Worm (Caenorhabditis elegans) whole organism, L3 larva: ENCODE results near the gene F36H1.3.

Experiments used
- R02D3.7 ChIP-seq: fragments of 150-350 bp; optimal IDR thresholded peaks from 2 replicates; lab custom pipeline; 2014; ENCODE audit warnings: missing biosample characterization, missing genetic modification characterization
- aly-2 ChIP-seq: fragments of 150-350 bp; optimal IDR thresholded peaks from 2 replicates; lab custom pipeline; 2014; ENCODE audit warnings: missing biosample characterization, missing genetic modification characterization
- ama-1 ChIP-seq: fragments of 150-350 bp; optimal IDR thresholded peaks from 2 replicates; lab custom pipeline; 2018
- ceh-28 ChIP-seq: fragments of 150-350 bp; optimal IDR thresholded peaks from 2 replicates; lab custom pipeline; 2014; ENCODE audit warnings: missing biosample characterization, missing genetic modification reagents, missing genetic modification characterization
- ceh-82 ChIP-seq: fragments of 150-350 bp; optimal IDR thresholded peaks from 2 replicates; lab custom pipeline; 2014; ENCODE audit warnings: missing biosample characterization, missing genetic modification characterization
- daf-12 ChIP-seq: fragments of 150-350 bp; optimal IDR thresholded peaks from 2 replicates; lab custom pipeline; 2014; ENCODE audit warnings: missing biosample characterization, missing genetic modification reagents, missing genetic modification characterization
- egl-5 ChIP-seq: fragments of 150-350 bp; optimal IDR thresholded peaks from 2 replicates; lab custom pipeline; 2017; ENCODE audit warnings: missing biosample characterization, missing genetic modification reagents, missing genetic modification characterization, inconsistent platforms
- elt-1 ChIP-seq: fragments of 150-350 bp; optimal IDR thresholded peaks from 2 replicates; lab custom pipeline; 2014; ENCODE audit warnings: missing biosample characterization, missing genetic modification characterization
- elt-2 ChIP-seq: sonication (generic microtip); optimal IDR thresholded peaks from 2 replicates; lab custom pipeline; 2016; ENCODE audit warnings: missing genetic modification reagents, mild to moderate bottlenecking, missing genetic modification characterization, missing compliant biosample characterization
- elt-3 ChIP-seq, 3 experiments: fragments of 150-350 bp in 1 of 3; sonication (generic microtip) in 2 of 3; optimal IDR thresholded peaks; 2 replicates in 2 of 3; 4 replicates in 1 of 3; lab custom pipeline; 2014 to 2017; ENCODE audit warnings: missing biosample characterization in 3 of 3, missing genetic modification characterization in 3 of 3
- fos-1 ChIP-seq: fragments of 150-350 bp; optimal IDR thresholded peaks from 2 replicates; lab custom pipeline; 2014; ENCODE audit warnings: missing biosample characterization, missing genetic modification characterization
- hmg-11 ChIP-seq: sonication (generic microtip); optimal IDR thresholded peaks from 2 replicates; lab custom pipeline; 2016; ENCODE audit warnings: missing genetic modification characterization, missing compliant biosample characterization
- jun-1 ChIP-seq: fragments of 150-350 bp; optimal IDR thresholded peaks from 2 replicates; lab custom pipeline; 2014; ENCODE audit warnings: missing biosample characterization, missing genetic modification reagents, missing genetic modification characterization
- lin-15B ChIP-seq: fragments of 150-350 bp; optimal IDR thresholded peaks from 2 replicates; lab custom pipeline; 2014; ENCODE audit warnings: missing biosample characterization, missing genetic modification characterization
- lsy-12 ChIP-seq: sonication (generic microtip); optimal IDR thresholded peaks from 2 replicates; lab custom pipeline; 2016; ENCODE audit warnings: mild to moderate bottlenecking, missing genetic modification characterization, missing compliant biosample characterization
- mml-1 ChIP-seq: fragments of 150-350 bp; sonication (generic microtip); optimal IDR thresholded peaks from 3 replicates; lab custom pipeline; 2014; ENCODE audit warnings: missing biosample characterization, missing genetic modification characterization
- nfya-1 ChIP-seq: sonication (generic microtip); optimal IDR thresholded peaks from 2 replicates; lab custom pipeline; 2017; ENCODE audit warnings: missing genetic modification characterization, mild to moderate bottlenecking, missing compliant biosample characterization, antibody characterized with exemption, moderate library complexity; ENCODE audit not compliant: insufficient read depth
- nhr-11 ChIP-seq: fragments of 150-350 bp; optimal IDR thresholded peaks from 2 replicates; lab custom pipeline; 2014; ENCODE audit warnings: missing biosample characterization, missing genetic modification characterization
- nhr-237 ChIP-seq: fragments of 150-350 bp; optimal IDR thresholded peaks from 2 replicates; lab custom pipeline; 2014; ENCODE audit warnings: missing biosample characterization, missing genetic modification characterization
- nhr-25 ChIP-seq: sonication (generic microtip); optimal IDR thresholded peaks from 2 replicates; lab custom pipeline; 2017; ENCODE audit warnings: missing biosample characterization, missing genetic modification characterization
- nhr-28 ChIP-seq: fragments of 150-350 bp; optimal IDR thresholded peaks from 2 replicates; lab custom pipeline; 2014; ENCODE audit warnings: missing biosample characterization, missing genetic modification characterization
- nhr-67 ChIP-seq: fragments of 150-350 bp; optimal IDR thresholded peaks from 2 replicates; lab custom pipeline; 2014; ENCODE audit warnings: missing biosample characterization, missing genetic modification characterization
- nhr-77 ChIP-seq: fragments of 150-350 bp; optimal IDR thresholded peaks from 2 replicates; lab custom pipeline; 2014; ENCODE audit warnings: missing biosample characterization, missing genetic modification characterization
- pqm-1 ChIP-seq: fragments of 150-350 bp; optimal IDR thresholded peaks from 2 replicates; lab custom pipeline; 2017; ENCODE audit warnings: missing biosample characterization, missing genetic modification characterization, inconsistent platforms
- sea-2 ChIP-seq: fragments of 150-350 bp; sonication (generic microtip); optimal IDR thresholded peaks from 4 replicates; lab custom pipeline; 2014; ENCODE audit warnings: missing biosample characterization, missing genetic modification reagents, missing genetic modification characterization
- skn-1 ChIP-seq: fragments of 150-350 bp; optimal IDR thresholded peaks from 2 replicates; lab custom pipeline; 2014; ENCODE audit warnings: missing biosample characterization, missing genetic modification characterization
- snpc-4 ChIP-seq: fragments of 150-350 bp; optimal IDR thresholded peaks from 2 replicates; lab custom pipeline; 2014; ENCODE audit warnings: missing biosample characterization, missing genetic modification characterization
- tbx-2 ChIP-seq: sonication (generic microtip); optimal IDR thresholded peaks from 2 replicates; lab custom pipeline; 2016; ENCODE audit warnings: mild to moderate bottlenecking, missing genetic modification characterization, missing compliant biosample characterization
- unc-39 ChIP-seq: sonication (generic microtip); optimal IDR thresholded peaks from 4 replicates; lab custom pipeline; 2017; ENCODE audit warnings: missing biosample characterization, missing genetic modification characterization
- zag-1 ChIP-seq: fragments of 150-350 bp; optimal IDR thresholded peaks from 2 replicates; lab custom pipeline; 2014; ENCODE audit warnings: missing biosample characterization, missing genetic modification characterization
- ztf-11 ChIP-seq: fragments of 150-350 bp; optimal IDR thresholded peaks from 2 replicates; lab custom pipeline; 2014; ENCODE audit warnings: missing biosample characterization, missing genetic modification characterization
- ztf-4 ChIP-seq: fragments of 150-350 bp; optimal IDR thresholded peaks from 2 replicates; lab custom pipeline; 2014; ENCODE audit warnings: missing biosample characterization, missing genetic modification characterization

Gene F36H1.3

DNA sequence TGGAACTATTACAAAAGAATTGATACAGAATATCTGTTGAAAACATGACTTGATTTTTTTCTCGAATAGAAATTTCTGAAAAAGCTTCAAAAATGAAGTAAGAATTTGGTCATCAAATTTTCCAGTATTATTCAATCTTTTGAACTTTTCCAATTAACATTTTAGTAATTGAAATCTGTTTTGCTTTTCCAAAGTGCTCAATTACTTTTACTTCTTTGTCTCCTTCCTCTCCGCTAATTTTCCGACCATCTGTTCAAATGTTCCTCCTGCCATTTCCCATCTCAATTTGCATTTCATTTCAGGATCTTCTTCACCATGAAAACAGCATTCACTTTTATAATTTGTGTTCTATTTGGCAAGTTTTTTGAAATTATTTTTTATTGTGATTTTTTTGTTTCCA lies 1.1 kb upstream of the F36H1.3 start, which contains the start of gene F36H1.11:
TSS of gene F36H1.11 (plus strand) at position 301 of the 400 bp plus-strand sequence.
- TF ChIP-seq nhr-77 (tag; lab: Kevin White, UChicago), result no peak
- no peak for TF ChIP-seq jun-1 (tag; lab: Kevin White, UChicago)
- TF ChIP-seq lsy-12 (tag; lab: Kevin White, UChicago), result no peak
- no peak for TF ChIP-seq aly-2
- no peak for TF ChIP-seq nhr-67 (tag; lab: Kevin White, UChicago)
- TF ChIP-seq, all 47 proteins: peak for 0

DNA sequence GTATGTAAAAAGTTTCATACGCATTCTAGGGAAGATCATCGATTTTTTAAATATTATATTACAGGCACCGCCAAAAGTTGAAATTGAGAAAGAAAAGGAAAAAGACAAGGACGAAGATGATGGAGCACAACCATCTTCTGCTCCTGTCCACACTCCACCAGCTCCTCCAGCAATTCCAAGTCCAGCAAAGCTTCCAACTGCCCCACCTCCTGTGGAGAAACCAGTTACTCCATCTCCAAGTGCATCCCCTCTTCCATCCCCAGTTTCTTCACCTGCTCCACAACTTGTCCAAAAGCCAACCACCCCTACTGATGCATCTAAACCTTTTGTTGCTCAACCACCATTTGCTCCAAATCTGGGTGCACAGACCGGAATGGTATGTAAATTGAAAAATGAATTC lies 2.0 kb downstream of the F36H1.3 start:
- TF ChIP-seq mml-1 (tag; lab: Kevin White, UChicago), result no peak
- TF ChIP-seq ztf-4 (tag; lab: Kevin White, UChicago), result no peak
- no peak for TF ChIP-seq sea-2 (GFP tag; lab: Kevin White, UChicago)

DNA sequence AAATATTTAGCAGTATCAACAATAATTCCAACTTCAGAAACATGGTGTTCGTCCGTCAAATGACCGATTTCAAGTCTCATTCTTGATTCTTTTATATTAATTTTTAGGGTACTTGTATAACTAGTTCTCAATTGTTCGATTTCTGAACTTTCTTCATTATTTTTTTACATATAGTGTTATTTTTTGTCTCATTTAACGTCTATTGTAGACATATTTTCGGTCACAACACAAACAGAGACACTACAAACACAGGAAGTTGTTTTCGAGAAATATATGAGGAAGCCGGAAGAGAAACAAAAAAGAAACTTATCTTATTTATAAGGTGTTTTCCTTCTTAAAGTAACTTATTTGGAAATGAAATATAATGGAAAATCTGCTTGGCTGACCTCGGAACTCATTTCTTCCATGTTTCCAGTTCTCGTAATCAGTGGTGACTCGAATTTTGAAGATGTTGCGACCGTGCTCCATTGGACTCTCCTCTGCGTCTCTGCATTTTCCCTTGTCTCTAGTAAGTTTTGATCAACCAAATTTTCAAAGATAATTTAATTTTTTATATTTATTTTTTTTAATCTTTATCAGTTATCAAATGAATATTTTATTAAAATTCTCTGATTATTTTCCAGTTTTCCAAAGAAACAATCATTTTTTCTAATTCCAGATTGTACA lies 3.9 kb downstream of the F36H1.3 start, which contains the start of the genes F36H1.12 and lin-3:
TSS of gene F36H1.12 (minus strand) at position 51 of the 666 bp plus-strand sequence.
TSS of gene lin-3 (plus strand) at position 657 of the 666 bp plus-strand sequence.
- TF ChIP-seq hmg-11 (no peak), nhr-237 (tag; lab: Kevin White, UChicago) (no peak), lsy-12 (tag; lab: Kevin White, UChicago) (no peak), ztf-11 (no peak), lin-15B (tag; lab: Kevin White, UChicago) (no peak), pqm-1 (tag; lab: Kevin White, UChicago) (no peak), elt-1 (tag; lab: Kevin White, UChicago) (no peak), daf-12 (no peak)

ce11 chrIV:11062984-11063613 lies 13.2 kb downstream of the F36H1.3 start:
- TF ChIP-seq lin-15B (tag; lab: Kevin White, UChicago), result no peak
- TF ChIP-seq nhr-28 (tag; lab: Kevin White, UChicago), result no peak
- TF ChIP-seq ceh-82 (tag; lab: Kevin White, UChicago), result peak; percentile 4
- TF ChIP-seq pqm-1 (tag; lab: Kevin White, UChicago), result no peak
- peak; percentile 41 for TF ChIP-seq ceh-28 (tag; lab: Kevin White, UChicago)
- no peak for TF ChIP-seq tbx-2 (tag; lab: Kevin White, UChicago)
- no peak for TF ChIP-seq elt-3 (tag; optimal IDR thresholded peaks at IDR 0.05; lab: Kevin White, UChicago)
- TF ChIP-seq unc-39, result no peak
- peak; percentile 28 for TF ChIP-seq daf-12
- TF ChIP-seq nhr-237 (tag; lab: Kevin White, UChicago), result no peak
- no peak for TF ChIP-seq nhr-25 (tag; lab: Kevin White, UChicago)
- peak; percentile 32 for TF ChIP-seq nfya-1 (tag; lab: Kevin White, UChicago)
- no peak for TF ChIP-seq R02D3.7 (tag; lab: Kevin White, UChicago)
- TF ChIP-seq, all 47 proteins: peak for 4

ce11 chrIV:11063962-11064361 lies 14.0 kb downstream of the F36H1.3 start, which contains the start of gene ttr-16:
ttr-16 (minus strand) TSS chrIV:11064137.
- TF ChIP-seq nhr-11 (no peak), ama-1 (lab: Kevin White, UChicago) (peak; percentile 55), snpc-4 (no peak), egl-5 (tag; lab: Kevin White, UChicago) (peak; percentile 63), nhr-237 (tag; lab: Kevin White, UChicago) (no peak), elt-2 (no peak), zag-1 (tag; lab: Kevin White, UChicago) (no peak), fos-1 (tag; lab: Kevin White, UChicago) (no peak), skn-1 (tag; lab: Kevin White, UChicago) (no peak), nfya-1 (tag; lab: Kevin White, UChicago) (peak; percentile 84), elt-1 (tag; lab: Kevin White, UChicago) (no peak)
